Fruit fly (Drosophila melanogaster): ENCODE data around the gene CG11854.

Gene CG11854

DNA sequence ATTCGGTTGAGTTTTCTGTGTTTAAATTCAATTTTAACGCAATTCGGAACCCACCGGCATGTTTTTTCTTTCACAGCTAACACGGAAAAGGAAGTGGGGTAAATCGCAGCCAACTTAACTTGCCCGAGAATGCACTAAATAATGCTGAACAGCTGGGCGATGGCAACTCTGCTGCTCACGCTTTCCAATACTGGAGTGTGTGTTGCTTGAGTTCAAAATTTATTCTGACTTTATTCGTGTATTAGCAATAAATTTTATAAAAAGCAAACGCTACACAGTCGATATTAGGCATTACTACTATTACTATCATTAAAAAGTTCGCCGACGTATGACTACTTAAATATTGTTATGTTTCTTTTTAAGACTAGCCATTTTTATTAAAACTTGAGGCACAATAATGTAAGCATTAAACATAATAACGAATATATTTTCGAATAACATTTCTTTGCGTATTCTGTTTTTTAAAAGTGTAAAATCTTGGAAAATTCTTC, 5.6 kb downstream of the CG11854 start, which contains the start of the genes RpS27 and Nup37 (continued):
- TF ChIP-seq grau (tag; optimal IDR thresholded peaks at IDR 0.05) (peak; percentile 92), ewg (GFP tag; optimal IDR thresholded peaks at IDR 0.05) (peak; percentile 95), CG17612 (GFP tag; IDR thresholded peaks at IDR 0.05) (peak; percentile 93), CG8388 (GFP tag; optimal IDR thresholded peaks at IDR 0.05) (peak; percentile 89), ttk (GFP tag; IDR thresholded peaks at IDR 0.05) (peak; percentile 97), H2.0 (GFP tag; IDR thresholded peaks at IDR 0.05) (peak; percentile 97), wdn (GFP tag; IDR thresholded peaks at IDR 0.05) (peak; percentile 94), dysf (GFP tag; IDR thresholded peaks at IDR 0.05) (peak; percentile 96), CG1647 (GFP tag; optimal IDR thresholded peaks at IDR 0.05) (peak; percentile 98), CG6689 (GFP tag; IDR thresholded peaks at IDR 0.05) (peak; percentile 91), tgo (GFP tag; IDR thresholded peaks at IDR 0.05) (peak; percentile 95), sisA (GFP tag; IDR thresholded peaks at IDR 0.05) (peak; percentile 95), CG12236 (GFP tag; optimal IDR thresholded peaks at IDR 0.05) (peak; percentile 97), CG7556 (GFP tag; optimal IDR thresholded peaks at IDR 0.05) (peak; percentile 93), CG30020 (tag; optimal IDR thresholded peaks at IDR 0.05) (peak; percentile 82), crp (GFP tag; optimal IDR thresholded peaks at IDR 0.05) (peak; percentile 47 to 90), Sox102F (GFP tag; optimal IDR thresholded peaks at IDR 0.05) (peak; percentile 90), CG12071 (GFP tag; optimal IDR thresholded peaks at IDR 0.05) (peak; percentile 99), da (GFP tag; optimal IDR thresholded peaks at IDR 0.05) (peak; percentile 99), Dll (GFP tag; IDR thresholded peaks at IDR 0.05; ENCODE audit: partially characterized antibody) (no peak), Elba2 (GFP tag; optimal IDR thresholded peaks at IDR 0.05) (peak; percentile 72), Lhr (GFP tag; optimal IDR thresholded peaks at IDR 0.05) (peak; percentile 97), sna (GFP tag; IDR thresholded peaks at IDR 0.05; ENCODE audit: partially characterized antibody) (no peak), Sry-δ (GFP tag; optimal IDR thresholded peaks at IDR 0.05) (peak; percentile 83), fd64A (GFP tag; optimal IDR thresholded peaks at IDR 0.05) (peak; percentile 98), luna (GFP tag; optimal IDR thresholded peaks at IDR 0.05) (peak; percentile 98), h (optimal IDR thresholded peaks at IDR 0.05) (no peak), fd102C (GFP tag; optimal IDR thresholded peaks at IDR 0.05) (peak; percentile 95), B-H1 (GFP tag; IDR thresholded peaks at IDR 0.05) (peak; percentile 90), CG6854 (GFP tag; optimal IDR thresholded peaks at IDR 0.05) (peak; percentile 97), Blimp-1 (GFP tag; optimal IDR thresholded peaks at IDR 0.05) (peak; percentile 86), CG2712 (tag; optimal IDR thresholded peaks at IDR 0.05) (peak; percentile 94), otp (GFP tag; IDR thresholded peaks at IDR 0.05) (peak; percentile 98), pan (optimal IDR thresholded peaks at IDR 0.05) (no peak), pan (GFP tag; optimal IDR thresholded peaks at IDR 0.05 in 1 of 2, IDR thresholded peaks at IDR 0.05 in 1 of 2) (peak in 1 of 2 experiments; percentile 97), CG32532 (GFP tag; IDR thresholded peaks at IDR 0.05) (peak; percentile 98), fd96Cb (tag; optimal IDR thresholded peaks at IDR 0.05) (peak; percentile 91), jigr1 (GFP tag; IDR thresholded peaks at IDR 0.05) (peak; percentile 72; the same call in 1 of the 3 replicates), eyg (GFP tag; optimal IDR thresholded peaks at IDR 0.05) (peak; percentile 99), CG7987 (GFP tag; optimal IDR thresholded peaks at IDR 0.05) (peak; percentile 100), lab (GFP tag; optimal IDR thresholded peaks at IDR 0.05) (peak; percentile 99), CG4707 (GFP tag; optimal IDR thresholded peaks at IDR 0.05) (peak; percentile 97), Hr3 (GFP tag; optimal IDR thresholded peaks at IDR 0.05) (peak; percentile 96), CG16779 (GFP tag; IDR thresholded peaks at IDR 0.05) (peak; percentile 97), Gsc (GFP tag; IDR thresholded peaks at IDR 0.05) (peak; percentile 83; the same call in 1 of the 2 replicates), disco-r (GFP tag; optimal IDR thresholded peaks at IDR 0.05) (peak; percentile 98), Gug (GFP tag; IDR thresholded peaks at IDR 0.05) (peak; percentile 92), onecut (GFP tag; IDR thresholded peaks at IDR 0.05) (peak; percentile 97), bcd (GFP tag; optimal IDR thresholded peaks at IDR 0.05) (peak; percentile 100), Fer3 (tag; optimal IDR thresholded peaks at IDR 0.05) (peak; percentile 98), D19A (tag; optimal IDR thresholded peaks at IDR 0.05) (peak; percentile 77), CTCF (GFP tag; optimal IDR thresholded peaks at IDR 0.05) (peak; percentile 74)
